Worm (Caenorhabditis elegans) whole organism, L1 larva: ENCODE data around the gene srt-40.

Experiments used
- C04F5.9 ChIP-seq: sonication (generic microtip); optimal IDR thresholded peaks from 2 replicates; lab custom pipeline; 2016; ENCODE audit warnings: missing genetic modification characterization, missing compliant biosample characterization
- C16A3.4 ChIP-seq: fragments of 150-350 bp; optimal IDR thresholded peaks from 2 replicates; lab custom pipeline; 2014; ENCODE audit warnings: missing biosample characterization, missing genetic modification characterization
- F16B12.6 ChIP-seq: fragments of 150-350 bp; optimal IDR thresholded peaks from 2 replicates; lab custom pipeline; 2014; ENCODE audit warnings: missing biosample characterization, missing genetic modification characterization
- ama-1 ChIP-seq: fragments of 150-350 bp; optimal IDR thresholded peaks from 2 replicates; lab custom pipeline; 2014
- blmp-1 ChIP-seq: fragments of 150-350 bp; optimal IDR thresholded peaks from 2 replicates; lab custom pipeline; 2014; ENCODE audit warnings: missing biosample characterization, missing genetic modification characterization
- ceh-63 ChIP-seq: fragments of 200-800 bp; sonication (Bioruptor generic); optimal IDR thresholded peaks from 2 replicates; lab custom pipeline; 2018; ENCODE audit warnings: mild to moderate bottlenecking, missing genetic modification characterization, missing compliant biosample characterization
- dsc-1 ChIP-seq: sonication (generic microtip); optimal IDR thresholded peaks from 2 replicates; lab custom pipeline; 2016; ENCODE audit warnings: mild to moderate bottlenecking, missing genetic modification characterization, missing compliant biosample characterization
- efl-1 ChIP-seq, 4 experiments: fragments of 150-350 bp; optimal IDR thresholded peaks in 3 of 4; peaks in 1 of 4; 1 replicate in 1 of 4; 2 replicates in 3 of 4; lab custom pipeline; 2014; ENCODE audit warnings: missing biosample characterization in 2 of 4, missing genetic modification characterization in 2 of 4, missing genetic modification reagents in 2 of 4
- efl-3 ChIP-seq: fragments of 200-800 bp; sonication (Bioruptor generic); optimal IDR thresholded peaks from 2 replicates; lab custom pipeline; 2018; ENCODE audit warnings: mild to moderate bottlenecking, missing genetic modification characterization, missing compliant biosample characterization
- hlh-17 ChIP-seq: fragments of 200-800 bp; sonication (Bioruptor generic); optimal IDR thresholded peaks from 2 replicates; lab custom pipeline; 2018; ENCODE audit warnings: missing genetic modification characterization, mild to moderate bottlenecking, missing compliant biosample characterization, moderate library complexity, borderline replicate concordance
- hpl-2 ChIP-seq: fragments of 150-350 bp; optimal IDR thresholded peaks from 2 replicates; lab custom pipeline; 2014; ENCODE audit warnings: missing biosample characterization, missing genetic modification reagents, missing genetic modification characterization
- isw-1 ChIP-seq: fragments of 200-800 bp; sonication (Bioruptor generic); IDR thresholded peaks from 2 replicates; pipeline ENCODE4 v1.3.6; 2022; ENCODE audit warnings: missing genetic modification characterization, missing compliant biosample characterization
- lir-3 ChIP-seq: sonication (generic microtip); optimal IDR thresholded peaks from 2 replicates; lab custom pipeline; 2016; ENCODE audit warnings: mild to moderate bottlenecking, missing genetic modification characterization, moderate library complexity, missing compliant biosample characterization; ENCODE audit not compliant: poor library complexity
- nhr-28 ChIP-seq: fragments of 150-350 bp; optimal IDR thresholded peaks from 2 replicates; lab custom pipeline; 2014; ENCODE audit warnings: missing biosample characterization, missing genetic modification characterization
- nhr-84 ChIP-seq: sonication (generic microtip); optimal IDR thresholded peaks from 2 replicates; lab custom pipeline; 2017; ENCODE audit warnings: missing biosample characterization, missing genetic modification characterization
- nhr-85 ChIP-seq: sonication (generic microtip); peaks from one replicate; lab custom pipeline; 2016; ENCODE audit warnings: missing genetic modification characterization, inconsistent platforms, missing compliant biosample characterization
- nhr-90 ChIP-seq: sonication (generic microtip); optimal IDR thresholded peaks from 2 replicates; lab custom pipeline; 2016; ENCODE audit warnings: mild to moderate bottlenecking, missing genetic modification characterization, missing compliant biosample characterization; ENCODE audit not compliant: poor library complexity
- tlp-1 ChIP-seq: fragments of 150-350 bp; optimal IDR thresholded peaks from 2 replicates; lab custom pipeline; 2014; ENCODE audit warnings: missing biosample characterization, missing genetic modification characterization
- unc-30 ChIP-seq: sonication (generic microtip); optimal IDR thresholded peaks from 2 replicates; lab custom pipeline; 2017; ENCODE audit warnings: missing biosample characterization, missing genetic modification characterization
- unc-86 ChIP-seq: sonication (generic microtip); optimal IDR thresholded peaks from 2 replicates; lab custom pipeline; 2016; ENCODE audit warnings: missing genetic modification characterization, missing compliant biosample characterization
- vab-15 ChIP-seq: sonication (generic microtip); optimal IDR thresholded peaks from 2 replicates; lab custom pipeline; 2017; ENCODE audit warnings: missing genotype, mild to moderate bottlenecking, missing genetic modification characterization, missing compliant biosample characterization
- ztf-11 ChIP-seq, 2 experiments: sonication (generic microtip); optimal IDR thresholded peaks; 2 replicates each; lab custom pipeline; 2016 to 2017; ENCODE audit warnings: missing genetic modification characterization in 2 of 2, missing biosample characterization in 1 of 2, missing compliant biosample characterization in 1 of 2

The srt-40 gene

DNA sequence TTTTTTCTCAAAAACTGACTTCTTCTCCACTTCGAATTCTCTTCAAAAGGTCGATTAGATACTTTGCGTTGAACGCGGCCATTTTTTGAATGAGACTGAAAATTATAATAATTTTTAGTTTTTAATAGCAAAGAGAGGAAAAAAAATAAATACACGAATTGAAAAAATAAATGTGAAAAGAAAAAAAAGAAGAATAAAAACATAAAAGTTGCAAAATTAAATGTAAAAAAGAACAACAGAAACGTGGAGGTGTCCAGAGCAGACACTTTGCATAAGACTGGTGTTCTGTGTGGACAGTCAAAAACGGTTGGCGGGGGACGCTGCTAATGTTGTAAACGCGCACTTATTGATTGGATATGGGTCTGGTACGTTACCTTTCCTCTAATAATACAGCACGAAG, 46.8 kb downstream of the srt-40 start, which contains the start of gene C45H4.14:
Gene C45H4.14 (minus strand): TSS at position 101 of the 400 bp plus-strand sequence.
- TF ChIP-seq tlp-1 (tag; lab: Kevin White, UChicago) = no peak
- no peak for TF ChIP-seq unc-30 (tag; lab: Kevin White, UChicago)
- no peak for TF ChIP-seq ztf-11 (tag; optimal IDR thresholded peaks at IDR 0.05; lab: Kevin White, UChicago)
- TF ChIP-seq ceh-63 (GFP tag; lab: Kevin White, UChicago) = no peak
- no peak for TF ChIP-seq ama-1 (lab: Kevin White, UChicago)
- TF ChIP-seq, all 84 proteins: peak for 0

DNA sequence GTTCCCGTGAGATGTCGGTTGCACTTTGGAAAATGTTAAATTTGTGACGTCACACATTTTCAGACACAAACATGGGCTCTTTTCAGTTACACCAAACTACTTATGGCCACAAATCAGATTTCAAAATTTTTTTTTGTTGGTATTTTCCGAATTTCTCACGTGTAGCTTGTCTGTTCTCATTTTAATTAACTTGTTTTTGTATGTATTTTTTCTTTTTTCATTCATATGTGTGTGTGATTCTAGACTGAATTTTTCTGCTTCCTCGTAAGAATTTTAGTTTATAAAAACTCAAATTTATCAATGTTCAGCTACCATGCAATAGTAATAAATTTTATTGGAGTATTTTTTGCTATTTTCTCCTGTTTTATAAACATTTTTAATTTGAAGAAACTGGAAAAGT, 49.3 kb downstream of the srt-40 start, which contains the start of gene srbc-22:
Gene srbc-22 (plus strand): TSS at position 301 of the 400 bp plus-strand sequence.
- TF ChIP-seq nhr-28 (no peak), nhr-90 (tag; lab: Kevin White, UChicago) (no peak), tlp-1 (tag; lab: Kevin White, UChicago) (no peak), C04F5.9 (no peak), isw-1 (GFP tag; lab: Robert Waterston, UW) (no peak), lir-3 (tag; lab: Kevin White, UChicago) (no peak), blmp-1 (no peak), C16A3.4 (tag; lab: Kevin White, UChicago) (no peak), F16B12.6 (tag; lab: Kevin White, UChicago) (no peak), hpl-2 (GFP tag; lab: Kevin White, UChicago) (no peak), efl-3 (GFP tag; lab: Kevin White, UChicago) (no peak), dsc-1 (tag; lab: Kevin White, UChicago) (no peak), vab-15 (no peak), hlh-17 (GFP tag; lab: Kevin White, UChicago) (no peak), unc-30 (tag; lab: Kevin White, UChicago) (no peak)

DNA sequence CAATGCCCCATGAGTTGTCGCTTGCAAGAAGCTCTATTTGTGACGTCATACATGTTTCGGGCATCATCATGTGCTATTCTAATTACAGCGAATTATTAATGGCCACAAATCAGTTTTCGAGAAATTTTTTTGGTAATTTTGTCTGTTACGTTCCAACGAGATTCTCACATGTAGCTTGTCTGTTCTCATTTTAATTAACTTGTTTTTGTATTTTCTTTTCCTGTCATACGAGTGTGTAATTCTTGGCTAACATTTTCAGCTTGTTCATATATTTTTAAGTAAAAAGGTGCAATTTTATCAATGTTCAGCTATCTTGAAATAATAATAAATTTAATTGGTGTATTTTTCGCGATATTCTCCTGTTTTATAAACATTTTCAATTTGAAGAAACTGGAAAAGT, 50.8 kb downstream of the srt-40 start, which contains the start of gene srbc-21:
Gene srbc-21 (plus strand): TSS at position 301 of the 400 bp plus-strand sequence.
- TF ChIP-seq nhr-84 (tag; lab: Kevin White, UChicago) (no peak), unc-86 (tag; lab: Kevin White, UChicago) (no peak), efl-1 (optimal IDR thresholded peaks at IDR 0.05; lab: Kevin White, UChicago) (no peak), efl-1 (GFP tag; optimal IDR thresholded peaks at IDR 0.05 in 1 of 2; lab: Kevin White, UChicago) (peak in 1 of 2 experiments; percentile 12), nhr-85 (tag; lab: Kevin White, UChicago) (no peak)
- TF ChIP-seq, all 84 proteins: peak for 1
